Worm (Caenorhabditis elegans) whole organism, midembryonic: ENCODE data around the gene Y39E4A.1.

Experiments used
- ref-1 ChIP-seq: fragments of 200-800 bp; sonication (Bioruptor generic); conservative IDR thresholded peaks from 2 replicates; pipeline ENCODE4 v1.3.6; 2022; ENCODE audit warnings: missing genetic modification reagents, missing genetic modification characterization, missing compliant biosample characterization
- tab-1 ChIP-seq: fragments of 200-800 bp; sonication (Bioruptor generic); IDR thresholded peaks from 2 replicates; pipeline ENCODE4 v1.3.6; 2022; ENCODE audit warnings: missing genetic modification characterization, missing compliant biosample characterization
- ztf-23 ChIP-seq: fragments of 200-800 bp; sonication (Bioruptor generic); IDR thresholded peaks from 2 replicates; pipeline ENCODE4 v1.3.6; 2022; ENCODE audit warnings: missing genetic modification reagents, missing genetic modification characterization, missing compliant biosample characterization

- no peak for TF ChIP-seq ref-1 (GFP tag; lab: Robert Waterston, UW)
- no peak for TF ChIP-seq tab-1 (GFP tag; lab: Robert Waterston, UW)
- TF ChIP-seq ztf-23 = no peak
Observed at ce11 chrIII:12910365-12910764, 40.8 kb upstream of the Y39E4A.1 start, which contains the start of gene flp-14.
